Worm (Caenorhabditis elegans): ENCODE results near the gene Y41D4A.4.
A peak's percentile ranks its signal among the peaks of the same experiment; 100 is the strongest.

The Y41D4A.4 gene

DNA sequence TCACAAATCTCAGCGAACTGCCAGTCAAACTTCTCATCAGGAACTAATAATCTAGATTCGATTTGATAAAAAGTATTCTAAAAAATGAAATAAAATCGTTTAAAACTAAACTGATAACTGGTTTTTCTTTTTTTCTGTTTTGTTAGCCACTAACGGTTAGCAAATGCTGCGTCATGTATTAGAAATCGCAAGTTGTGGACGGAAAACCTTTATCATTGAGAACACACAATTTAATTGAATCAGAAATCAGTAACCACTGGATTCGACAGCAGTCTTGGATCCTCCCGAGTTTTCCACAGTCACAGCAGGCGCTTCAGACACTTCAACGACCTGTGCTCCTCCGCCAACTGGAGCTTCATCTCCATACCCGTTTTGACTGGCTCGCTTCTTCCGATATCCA, 22.8 kb upstream of the Y41D4A.4 start (continued):
- TF ChIP-seq hlh-30 (tag; optimal IDR thresholded peaks at IDR 0.05; ENCODE audit: insufficient read depth) (no peak), cey-2 (tag; optimal IDR thresholded peaks at IDR 0.05; ENCODE audit: borderline replicate concordance, insufficient read depth) (no peak), T26A8.4 (GFP tag; IDR thresholded peaks at IDR 0.05) (no peak)

DNA sequence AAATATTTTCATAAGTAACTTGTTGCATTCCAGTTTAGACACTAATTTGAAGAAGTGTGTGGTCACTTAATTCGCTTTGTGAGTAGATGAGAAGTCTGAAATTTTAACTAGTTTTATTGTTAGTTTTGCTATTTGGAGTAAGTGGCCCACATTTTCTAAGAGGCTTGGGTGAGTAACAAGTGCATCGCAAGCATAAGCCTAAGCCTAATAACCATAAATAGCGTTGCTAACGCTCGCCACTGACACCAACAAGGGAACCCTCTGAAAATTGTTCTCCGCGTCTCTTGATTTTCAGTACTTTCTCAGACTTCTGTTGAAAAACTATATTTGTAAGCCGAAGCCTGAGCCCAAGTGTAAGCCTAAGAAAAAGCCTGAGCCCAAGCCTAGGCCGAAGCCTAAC, 21.5 kb upstream of the Y41D4A.4 start, which contains the start of gene epic-3:
TSS of gene epic-3 (minus strand) at position 101 of the 400 bp plus-strand sequence.
- TF ChIP-seq zfp-3 (GFP tag; conservative IDR thresholded peaks at IDR 0.05) (0 out of 2 replicates have a peak, but pooled peaks have one; percentile 7), jun-1 (tag; optimal IDR thresholded peaks at IDR 0.05) (no peak)

DNA sequence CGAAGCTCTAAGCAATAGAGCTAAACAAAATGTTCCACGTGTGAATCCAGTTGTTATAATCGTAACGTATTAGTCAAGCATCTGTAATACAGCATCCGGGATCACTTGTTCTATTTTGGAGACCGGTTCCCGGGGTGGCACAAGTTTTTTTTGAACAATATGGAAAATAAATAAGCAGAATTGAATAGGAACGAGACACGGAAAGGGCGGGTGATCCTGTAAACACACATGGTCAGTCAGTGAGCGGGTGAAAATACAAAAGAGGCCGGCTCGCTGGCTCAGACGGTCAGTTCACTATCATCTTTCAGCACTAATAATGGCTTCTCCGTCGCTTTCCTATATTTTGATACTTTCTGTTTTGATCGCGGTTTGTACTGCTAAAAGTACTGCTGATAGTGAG, 19.9 kb upstream of the Y41D4A.4 start, which contains the start of gene K08D12.8:
TSS of gene K08D12.8 (plus strand) at position 301 of the 400 bp plus-strand sequence.
- TF ChIP-seq daf-12 (tag; optimal IDR thresholded peaks at IDR 0.05) (no peak), jun-1 (tag; optimal IDR thresholded peaks at IDR 0.05) (no peak), nhr-77 (tag; optimal IDR thresholded peaks at IDR 0.05) (no peak), snpc-1.2 (GFP tag; IDR thresholded peaks at IDR 0.05) (no peak), lin-13 (GFP tag; optimal IDR thresholded peaks at IDR 0.05) (no peak), hlh-11 (tag; optimal IDR thresholded peaks at IDR 0.05) (no peak), ama-1 (optimal IDR thresholded peaks at IDR 0.05) (no peak), mes-2 (tag; optimal IDR thresholded peaks at IDR 0.05; ENCODE audit: poor library complexity, severe bottlenecking) (no peak), snpc-4 (tag; optimal IDR thresholded peaks at IDR 0.05) (no peak), dmd-9 (GFP tag; IDR thresholded peaks at IDR 0.05) (no peak), F26F4.8 (GFP tag; conservative IDR thresholded peaks at IDR 0.05) (no peak), Y5F2A.4 (GFP tag; optimal IDR thresholded peaks at IDR 0.05) (no peak), ceh-62 (tag; optimal IDR thresholded peaks at IDR 0.05) (no peak), php-3 (GFP tag; IDR thresholded peaks at IDR 0.05) (no peak), lin-39 (tag; optimal IDR thresholded peaks at IDR 0.05) (no peak)

DNA sequence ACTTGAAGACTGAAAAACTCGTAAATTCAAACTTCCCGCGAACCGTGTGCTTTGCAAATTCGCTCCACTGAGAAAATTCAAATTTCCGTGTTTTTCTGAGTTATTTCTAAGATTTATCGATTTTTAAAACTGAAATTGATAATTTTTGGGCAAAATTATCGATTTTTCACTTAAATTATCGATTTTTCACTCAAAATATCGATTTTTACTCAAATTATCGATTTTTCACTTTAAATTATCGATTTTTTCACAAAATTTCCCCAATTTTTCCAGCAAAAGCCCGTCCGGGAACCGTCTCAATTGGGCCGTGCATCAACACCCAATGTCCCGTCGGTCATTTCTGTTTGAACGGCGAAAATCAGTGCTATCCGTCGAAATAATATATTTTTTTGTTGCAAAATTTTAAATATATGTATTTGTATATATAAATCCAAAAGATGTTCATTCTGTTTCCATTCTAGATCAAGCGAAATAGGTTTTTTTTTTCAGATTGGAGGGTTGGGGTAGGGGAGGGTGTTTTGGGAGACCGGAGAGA, 18.2 kb upstream of the Y41D4A.4 start:
- 0 out of 2 replicates have a peak, but pooled peaks have one; percentile 36 for TF ChIP-seq Y75B8A.6 (GFP tag; IDR thresholded peaks at IDR 0.05)
- TF ChIP-seq lin-38 (GFP tag; IDR thresholded peaks at IDR 0.05), result peak; percentile 52
- TF ChIP-seq nhr-111 (GFP tag; optimal IDR thresholded peaks at IDR 0.05), result peak; percentile 37
- TF ChIP-seq ceh-28 (tag; optimal IDR thresholded peaks at IDR 0.05), result peak; percentile 97
- TF ChIP-seq sdz-12 (GFP tag; optimal IDR thresholded peaks at IDR 0.05), result no peak
- no peak for TF ChIP-seq spr-3 (GFP tag; optimal IDR thresholded peaks at IDR 0.05)
- TF ChIP-seq spr-1 (tag; optimal IDR thresholded peaks at IDR 0.05), result no peak
- no peak for TF ChIP-seq daf-12 (tag; optimal IDR thresholded peaks at IDR 0.05)
- no peak for TF ChIP-seq zip-2 (tag; optimal IDR thresholded peaks at IDR 0.05)
- TF ChIP-seq unc-62 (GFP tag; optimal IDR thresholded peaks at IDR 0.05 in 1 of 2), result no peak
- TF ChIP-seq unc-62 (tag; optimal IDR thresholded peaks at IDR 0.05), result no peak
- TF ChIP-seq lin-13 (GFP tag; optimal IDR thresholded peaks at IDR 0.05), result no peak
- no peak for TF ChIP-seq nhr-76 (tag; optimal IDR thresholded peaks at IDR 0.05)
- TF ChIP-seq nhr-10 (tag; optimal IDR thresholded peaks at IDR 0.05), result no peak

DNA sequence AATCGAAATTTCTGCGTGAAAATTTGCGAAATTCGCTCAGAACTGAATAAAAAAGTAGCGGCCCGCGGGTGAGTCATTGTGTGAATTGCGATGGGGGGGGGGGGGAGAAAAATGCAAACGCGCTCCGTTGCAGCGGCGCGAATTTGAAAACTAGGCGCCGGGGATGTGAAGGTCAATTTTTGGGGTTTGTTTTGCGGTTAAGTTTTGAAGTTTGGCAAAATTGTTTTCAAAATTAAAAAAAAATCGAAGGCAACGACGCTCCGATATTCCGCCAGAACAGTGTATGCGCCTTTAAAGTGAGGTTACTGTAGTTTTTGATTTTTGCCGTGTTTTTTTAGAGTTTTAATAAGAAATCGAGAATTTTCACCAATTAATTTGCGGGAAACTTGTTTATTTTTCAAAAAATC, 7.5 kb upstream of the Y41D4A.4 start:
- TF ChIP-seq rbr-2 (tag; optimal IDR thresholded peaks at IDR 0.05), result peak; percentile 30
- peak; percentile 81 for TF ChIP-seq dpl-1 (GFP tag; optimal IDR thresholded peaks at IDR 0.05)
- TF ChIP-seq ama-1 (optimal IDR thresholded peaks at IDR 0.05), result peak; percentile 38
- TF ChIP-seq lin-38 (GFP tag; IDR thresholded peaks at IDR 0.05), result peak; percentile 95
- TF ChIP-seq mep-1 (tag; optimal IDR thresholded peaks at IDR 0.05), result peak; percentile 47
- TF ChIP-seq nhr-11 (tag; optimal IDR thresholded peaks at IDR 0.05), result no peak
- TF ChIP-seq T20F7.1 (GFP tag; optimal IDR thresholded peaks at IDR 0.05), result peak; percentile 9
- no peak for TF ChIP-seq snpc-1.2 (GFP tag; IDR thresholded peaks at IDR 0.05)
- peak; percentile 31 for TF ChIP-seq sdz-12 (GFP tag; optimal IDR thresholded peaks at IDR 0.05)
- TF ChIP-seq mdt-29 (GFP tag; IDR thresholded peaks at IDR 0.05), result 0 out of 2 replicates have a peak, but pooled peaks have one; percentile 39
- TF ChIP-seq zip-2 (tag; optimal IDR thresholded peaks at IDR 0.05), result no peak
- no peak for TF ChIP-seq lin-29 (GFP tag; IDR thresholded peaks at IDR 0.05)
- TF ChIP-seq lin-15B (tag; optimal IDR thresholded peaks at IDR 0.05), result peak; percentile 10
- TF ChIP-seq aha-1 (tag), result peak; percentile 90
- peak in 1 of 2 experiments; percentile 36 for TF ChIP-seq lsy-2 (tag; optimal IDR thresholded peaks at IDR 0.05)
- no peak for TF ChIP-seq ceh-20 (GFP tag; IDR thresholded peaks at IDR 0.05)
- peak; percentile 49 for TF ChIP-seq F49E8.2 (tag; optimal IDR thresholded peaks at IDR 0.05; ENCODE audit: borderline replicate concordance)
- peak; percentile 30; the same call in 1 of the 2 replicates for TF ChIP-seq hmg-1.1 (GFP tag; IDR thresholded peaks at IDR 0.05)
